Worm (Caenorhabditis elegans): ENCODE measurements around the gene cyp-35B2.

- no peak for TF ChIP-seq sea-1 (GFP tag; conservative IDR thresholded peaks at IDR 0.05)
- no peak for TF ChIP-seq ama-1 (optimal IDR thresholded peaks at IDR 0.05)
- TF ChIP-seq ceh-13 (GFP tag; optimal IDR thresholded peaks at IDR 0.05), result no peak
- no peak for TF ChIP-seq ets-7 (tag; optimal IDR thresholded peaks at IDR 0.05)
- no peak for TF ChIP-seq scrt-1 (GFP tag; IDR thresholded peaks at IDR 0.05)
- no peak for TF ChIP-seq B0310.2 (tag; optimal IDR thresholded peaks at IDR 0.05)
- TF ChIP-seq tbx-11 (GFP tag; IDR thresholded peaks at IDR 0.05), result no peak
These were observed 3.1 kb downstream of the cyp-35B2 start, which contains the start of gene cyp-35B3 for ce11 chrV:3945053-3945452.
